Worm (Caenorhabditis elegans) whole organism, dauer: Measurements from ENCODE around the gene F01D5.7.

Experiments
- unc-62 ChIP-seq: sonication (generic microtip); optimal IDR thresholded peaks from 2 replicates; lab custom pipeline; 2017; ENCODE audit warnings: missing biosample characterization, missing genetic modification reagents, missing genetic modification characterization

Gene F01D5.7

ce11 chrII:14008359-14008758 lies at the start of gene F01D5.7:
Gene F01D5.7, plus strand, starts transcription at chrII:14008659.
- TF ChIP-seq unc-62: no peak

- no peak for TF ChIP-seq unc-62
These were observed 46.9 kb upstream of the F01D5.7 start for ce11 chrII:13961567-13961966.

ce11 chrII:13962319-13962718 lies 46.1 kb upstream of the F01D5.7 start, which contains the start of gene rpi-1:
Gene rpi-1, minus strand, starts transcription at chrII:13962419.
- TF ChIP-seq unc-62: no peak

- no peak for TF ChIP-seq unc-62
These were observed 44.1 kb upstream of the F01D5.7 start for ce11 chrII:13964325-13964724.

ce11 chrII:13966242-13966641 lies 42.2 kb upstream of the F01D5.7 start, which contains the start of gene W07G1.7:
Gene W07G1.7, minus strand, starts transcription at chrII:13966342.
- TF ChIP-seq unc-62: no peak

DNA sequence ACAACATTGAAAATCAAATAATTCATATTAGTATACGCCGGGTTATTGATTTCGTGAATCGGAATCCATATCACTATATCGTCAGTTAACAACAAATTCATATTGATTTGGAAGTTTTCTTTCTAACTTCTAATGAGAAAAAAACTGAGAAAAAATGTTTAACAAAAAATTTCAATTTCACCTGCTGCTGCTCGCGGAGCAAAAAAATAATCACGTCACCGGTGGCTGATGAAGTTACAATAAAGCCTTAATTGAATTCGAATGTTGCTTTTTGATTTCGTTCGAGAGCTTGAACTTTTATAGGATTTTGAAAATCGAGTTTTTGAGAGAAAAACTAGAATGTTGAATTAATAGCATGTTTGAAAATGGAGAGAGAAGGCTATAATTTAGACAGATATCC lies 39.5 kb upstream of the F01D5.7 start, which contains the start of gene sre-43:
Gene sre-43, minus strand, starts transcription at position 101 of the 400 bp plus-strand sequence.
- no peak for TF ChIP-seq unc-62

DNA sequence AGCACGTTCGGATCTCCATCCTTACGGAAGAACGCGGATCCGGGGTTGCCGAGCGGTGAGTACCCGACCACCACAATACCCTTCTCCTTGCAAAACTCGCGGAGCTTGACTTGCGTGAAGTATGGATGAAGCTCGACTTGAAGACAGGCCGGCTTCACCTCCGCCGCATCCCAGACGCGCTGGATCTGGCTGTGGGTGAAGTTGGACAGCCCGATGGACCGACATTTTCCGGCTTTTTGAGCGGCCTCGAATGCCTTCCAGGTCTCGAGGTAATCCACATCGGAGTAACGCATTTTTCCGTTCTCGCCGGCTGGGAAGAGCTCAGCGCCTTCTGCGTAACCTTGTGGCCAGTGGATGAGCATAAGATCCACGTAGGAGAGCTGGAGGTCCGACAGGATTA lies 36.3 kb upstream of the F01D5.7 start:
- no peak for TF ChIP-seq unc-62

DNA sequence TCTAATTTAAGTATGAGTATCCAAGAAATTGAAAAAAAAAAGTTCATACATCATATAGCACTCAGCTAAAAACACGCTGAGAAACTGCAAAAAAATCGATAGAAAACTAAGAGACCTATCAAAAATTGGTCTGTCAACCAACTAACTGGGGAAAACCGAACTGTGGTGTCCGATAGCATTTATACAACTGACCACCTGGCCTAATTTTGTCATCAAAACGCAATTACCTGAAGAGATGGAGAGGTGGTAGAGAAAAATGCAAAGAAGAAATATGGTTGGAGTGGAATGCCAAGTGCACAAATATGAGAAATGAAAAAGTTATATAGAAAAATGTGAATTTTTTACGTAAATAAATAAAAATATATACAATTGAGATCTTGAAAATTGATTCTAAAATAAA lies 34.9 kb upstream of the F01D5.7 start, which contains the start of gene Y39G8B.1:
Gene Y39G8B.1, minus strand, starts transcription at position 299 of the 400 bp plus-strand sequence.
- TF ChIP-seq unc-62: no peak

DNA sequence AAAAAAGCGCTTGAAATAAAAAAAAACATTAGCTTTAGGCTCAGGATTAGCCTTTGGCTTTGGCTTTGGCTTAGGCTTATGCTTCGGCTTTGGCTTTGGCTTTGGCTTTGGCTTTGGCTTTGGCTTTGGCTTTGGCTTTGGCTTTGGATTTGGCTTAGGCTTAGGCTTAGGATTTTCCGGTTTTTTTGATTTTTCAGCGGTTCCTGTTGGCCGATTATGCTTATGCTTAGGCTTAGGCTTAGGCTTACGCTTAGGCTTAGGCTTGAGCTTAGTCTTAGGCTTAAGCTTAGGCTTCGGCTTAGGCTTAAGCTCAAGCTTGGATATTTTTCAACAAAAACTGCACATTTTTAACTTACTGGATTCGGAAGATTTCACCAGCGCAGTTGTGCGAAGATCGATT lies 34.3 kb upstream of the F01D5.7 start:
- TF ChIP-seq unc-62: no peak

DNA sequence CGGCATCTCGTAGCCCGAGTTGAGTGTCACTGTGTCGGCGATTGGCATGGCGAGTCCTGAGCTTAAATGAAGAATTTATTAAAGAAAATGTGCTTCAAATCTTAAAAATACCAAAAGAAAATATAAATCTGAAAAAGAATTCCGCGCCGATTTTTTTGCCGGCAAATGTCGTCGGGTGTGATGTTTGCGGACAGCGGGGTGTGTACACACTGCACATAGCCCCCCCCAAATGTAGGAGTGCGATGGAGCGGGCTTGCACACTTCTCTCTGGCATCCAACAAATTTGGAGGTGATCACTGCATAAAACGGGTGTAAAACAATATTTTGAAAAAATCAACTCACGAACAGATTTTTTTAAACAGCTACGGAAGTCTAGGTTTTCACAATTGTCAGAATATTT lies 32.3 kb upstream of the F01D5.7 start, which contains the start of gene Y39G8B.2:
Gene Y39G8B.2, minus strand, starts transcription at position 61 of the 400 bp plus-strand sequence.
- no peak for TF ChIP-seq unc-62

DNA sequence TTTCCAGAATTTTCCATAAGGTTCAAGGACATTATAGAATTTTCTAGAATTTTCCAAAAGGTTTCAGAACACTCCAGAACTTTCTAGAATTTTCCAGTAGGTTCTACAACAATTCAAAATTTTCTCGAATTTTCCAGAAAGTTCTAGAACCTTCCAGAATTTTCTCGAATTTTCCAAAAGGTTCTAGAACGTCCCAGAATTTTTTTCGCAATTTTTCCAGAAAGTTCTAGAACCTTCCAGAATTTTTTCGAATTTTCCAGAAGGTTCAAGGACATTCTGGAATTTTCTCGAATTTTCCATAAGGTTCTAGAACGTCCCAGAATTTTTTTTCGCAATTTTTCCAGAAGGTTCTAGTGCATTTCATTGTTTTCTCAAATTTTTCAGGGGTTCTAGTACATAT lies 30.8 kb upstream of the F01D5.7 start:
- TF ChIP-seq unc-62: no peak

ce11 chrII:13979833-13980513 lies 28.5 kb upstream of the F01D5.7 start, which contains the start of gene sre-48:
Gene sre-48, minus strand, starts transcription at chrII:13979883.
- TF ChIP-seq unc-62: no peak

- no peak for TF ChIP-seq unc-62
These were observed 27.4 kb upstream of the F01D5.7 start, which contains the start of gene Y39G8B.9 for ce11 chrII:13981097-13981496. Gene Y39G8B.9, plus strand, starts transcription at chrII:13981365.

ce11 chrII:13981819-13982218 lies 26.6 kb upstream of the F01D5.7 start:
- TF ChIP-seq unc-62: no peak

- TF ChIP-seq unc-62: no peak
These were observed 26.2 kb upstream of the F01D5.7 start for ce11 chrII:13982247-13982646.

- TF ChIP-seq unc-62: no peak
These were observed 25.5 kb upstream of the F01D5.7 start, which contains the start of the genes Y39G8B.13 and Y39G8B.10 for ce11 chrII:13982923-13983322. Gene Y39G8B.13, minus strand, starts transcription at chrII:13983047. Gene Y39G8B.10, minus strand, starts transcription at chrII:13983115.

- TF ChIP-seq unc-62: no peak
These were observed 23.9 kb upstream of the F01D5.7 start, which contains the start of gene sre-47 for ce11 chrII:13984551-13984950. Gene sre-47, minus strand, starts transcription at chrII:13984651.

- TF ChIP-seq unc-62: no peak
These were observed 16.7 kb upstream of the F01D5.7 start, which contains the start of gene Y39G8B.5 for ce11 chrII:13991741-13992140. Gene Y39G8B.5, minus strand, starts transcription at chrII:13991841.
